Worm (Caenorhabditis elegans) whole organism, L3 larva: ENCODE measurements around the gene scl-13.

Experiments used
- nhr-76 ChIP-seq: fragments of 150-350 bp; sonication (generic microtip); optimal IDR thresholded peaks from 5 replicates; lab custom pipeline; 2014; ENCODE audit warnings: missing biosample characterization, missing genetic modification characterization
- sea-2 ChIP-seq: fragments of 150-350 bp; sonication (generic microtip); optimal IDR thresholded peaks from 4 replicates; lab custom pipeline; 2014; ENCODE audit warnings: missing biosample characterization, missing genetic modification reagents, missing genetic modification characterization
- tbx-2 ChIP-seq: sonication (generic microtip); optimal IDR thresholded peaks from 2 replicates; lab custom pipeline; 2016; ENCODE audit warnings: mild to moderate bottlenecking, missing genetic modification characterization, missing compliant biosample characterization

ce11 chrV:3860123-3860522 is 48.7 kb upstream of the scl-13 start, which contains the start of gene nhr-189:
- TF ChIP-seq nhr-76 (tag; lab: Kevin White, UChicago) (no peak), tbx-2 (no peak), sea-2 (GFP tag; lab: Kevin White, UChicago) (no peak)
